Worm (Caenorhabditis elegans): ENCODE measurements around the gene ruvb-2.

DNA sequence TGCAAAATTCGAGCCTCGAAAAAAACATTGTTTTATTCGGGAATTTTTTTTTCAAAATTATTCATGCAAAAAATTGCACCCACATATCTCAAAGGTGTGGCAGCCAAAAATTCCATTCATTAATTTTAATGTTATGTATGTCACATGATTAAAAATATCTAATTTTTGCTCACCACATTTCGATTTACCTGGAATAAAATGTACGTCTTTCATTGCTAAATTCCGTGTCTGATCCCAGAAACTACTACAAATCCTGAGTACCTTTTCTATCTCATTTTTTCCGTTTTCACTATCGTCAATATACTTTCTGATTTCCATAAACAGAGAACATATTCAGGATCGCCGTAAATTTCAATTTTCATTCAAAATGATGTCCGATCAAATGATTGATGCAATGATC is 46.2 kb downstream of the ruvb-2 start, which contains the start of gene srx-19:
- TF ChIP-seq nhr-77 (tag; optimal IDR thresholded peaks at IDR 0.05), result no peak
- TF ChIP-seq snpc-4 (tag; optimal IDR thresholded peaks at IDR 0.05), result no peak
- TF ChIP-seq fos-1 (tag; optimal IDR thresholded peaks at IDR 0.05), result no peak
- TF ChIP-seq ama-1 (optimal IDR thresholded peaks at IDR 0.05), result no peak
- no peak for TF ChIP-seq nhr-6 (tag; optimal IDR thresholded peaks at IDR 0.05)
- no peak for TF ChIP-seq sma-9 (GFP tag; optimal IDR thresholded peaks at IDR 0.05)
- no peak for TF ChIP-seq sma-9 (tag; optimal IDR thresholded peaks at IDR 0.05)
- TF ChIP-seq ztf-11 (tag; optimal IDR thresholded peaks at IDR 0.05), result no peak
- TF ChIP-seq lsy-2 (tag; optimal IDR thresholded peaks at IDR 0.05), result no peak
